Worm (Caenorhabditis elegans): ENCODE results near the gene ZK287.7.
A peak's percentile ranks its signal among the peaks of the same experiment; 100 is the strongest.

Gene ZK287.7

DNA sequence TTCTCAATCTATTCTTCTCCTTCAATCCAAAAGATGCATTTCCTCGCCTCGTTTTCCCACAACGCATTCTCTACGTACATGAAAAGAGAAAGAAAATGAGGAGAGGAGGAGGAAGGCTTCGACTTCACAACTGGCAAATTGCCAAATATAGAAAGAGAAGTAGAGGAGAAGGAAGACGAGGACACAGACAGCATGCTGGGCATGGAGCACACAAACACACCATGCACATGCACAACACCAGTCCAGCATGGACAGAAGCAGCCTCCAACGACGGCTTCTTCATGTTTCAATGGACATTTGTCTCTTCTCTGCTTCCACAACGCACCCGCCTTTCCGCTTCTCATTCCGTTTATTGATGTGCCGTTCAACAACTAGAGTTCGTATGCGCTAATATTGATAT lies 28.2 kb upstream of the ZK287.7 start (continued):
- TF ChIP-seq nhr-11 (tag; optimal IDR thresholded peaks at IDR 0.05): no peak
- TF ChIP-seq unc-39 (tag; optimal IDR thresholded peaks at IDR 0.05): no peak
- TF ChIP-seq fkh-10 (GFP tag; optimal IDR thresholded peaks at IDR 0.05): peak; percentile 3
- TF ChIP-seq nhr-48 (tag; optimal IDR thresholded peaks at IDR 0.05): no peak
- no peak for TF ChIP-seq ceh-44 (GFP tag; IDR thresholded peaks at IDR 0.05)
- no peak for TF ChIP-seq fos-1 (tag; optimal IDR thresholded peaks at IDR 0.05)
- peak in 1 of 2 experiments; percentile 34 for TF ChIP-seq lsy-2 (tag; optimal IDR thresholded peaks at IDR 0.05)
- TF ChIP-seq gei-8 (GFP tag; optimal IDR thresholded peaks at IDR 0.05): no peak
- no peak for TF ChIP-seq D1046.2 (GFP tag; IDR thresholded peaks at IDR 0.05)

DNA sequence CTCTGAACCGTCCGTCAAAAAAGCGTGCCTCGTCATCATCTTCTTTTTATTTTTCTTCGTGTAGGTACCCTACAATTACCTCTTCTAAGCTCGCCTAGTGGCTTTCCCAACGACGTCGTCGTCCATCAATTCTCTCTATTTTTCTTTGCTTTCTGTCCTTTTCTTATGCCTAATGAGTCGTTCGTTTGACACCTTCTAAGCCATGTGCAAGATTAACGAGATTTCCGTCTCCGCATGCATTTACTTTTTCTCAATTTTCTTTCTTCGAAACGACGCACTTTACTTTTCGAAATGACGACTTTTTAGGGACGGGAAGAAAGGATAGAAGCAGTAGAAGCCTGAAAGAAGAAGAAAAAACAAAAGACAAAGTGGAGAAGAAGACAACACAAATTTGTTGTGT lies 26.5 kb upstream of the ZK287.7 start, which contains the start of gene ZK287.1:
Gene ZK287.1, plus strand, starts transcription at position 301 of the 400 bp plus-strand sequence.
- TF ChIP-seq unc-62 (GFP tag; optimal IDR thresholded peaks at IDR 0.05 in 1 of 2) (peak in 1 of 2 experiments; percentile 6), unc-62 (tag; optimal IDR thresholded peaks at IDR 0.05) (no peak), zfp-3 (GFP tag; conservative IDR thresholded peaks at IDR 0.05) (no peak), dmd-8 (GFP tag; IDR thresholded peaks at IDR 0.05) (no peak)

DNA sequence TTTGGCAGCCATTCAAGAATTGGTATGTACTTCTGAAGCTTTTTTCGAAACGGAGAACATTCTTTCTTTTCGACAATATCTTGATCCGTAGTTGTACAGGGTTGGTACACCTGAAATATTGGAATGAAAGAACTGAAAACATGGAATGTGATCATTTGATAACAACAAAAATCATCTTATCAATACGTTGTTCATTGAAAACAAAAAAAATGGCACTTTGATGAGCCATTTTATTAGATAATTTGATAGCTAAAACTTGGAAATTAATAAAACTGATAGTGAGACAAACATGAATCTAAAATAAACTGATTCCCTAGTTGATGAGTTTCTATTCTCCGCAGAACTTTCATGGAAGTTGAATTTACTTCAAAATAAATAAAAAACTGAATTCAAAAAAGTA lies 20.4 kb upstream of the ZK287.7 start:
- TF ChIP-seq mdt-29 (GFP tag; IDR thresholded peaks at IDR 0.05) (no peak), dmd-9 (GFP tag; IDR thresholded peaks at IDR 0.05) (no peak), F44E2.7 (GFP tag; IDR thresholded peaks at IDR 0.05) (no peak), nhr-48 (tag; optimal IDR thresholded peaks at IDR 0.05) (no peak), pqm-1 (tag; optimal IDR thresholded peaks at IDR 0.05) (peak; percentile 30), hif-1 (tag; optimal IDR thresholded peaks at IDR 0.05) (no peak), snpc-4 (tag; optimal IDR thresholded peaks at IDR 0.05) (no peak), dve-1 (tag; optimal IDR thresholded peaks at IDR 0.05; ENCODE audit: insufficient read depth) (peak; percentile 56), gei-8 (GFP tag; optimal IDR thresholded peaks at IDR 0.05) (no peak), pha-4 (GFP tag; IDR thresholded peaks at IDR 0.05) (no peak), pha-4 (tag; optimal IDR thresholded peaks at IDR 0.05) (no peak), lin-38 (GFP tag; IDR thresholded peaks at IDR 0.05) (no peak), daf-16 (GFP tag; optimal IDR thresholded peaks at IDR 0.05) (no peak), daf-16 (tag; optimal IDR thresholded peaks at IDR 0.05) (peak; percentile 76), F37D6.2 (tag; optimal IDR thresholded peaks at IDR 0.05) (no peak), fos-1 (tag; optimal IDR thresholded peaks at IDR 0.05) (no peak), skn-1 (tag; optimal IDR thresholded peaks at IDR 0.05) (no peak), php-3 (GFP tag; IDR thresholded peaks at IDR 0.05) (peak; percentile 50)

DNA sequence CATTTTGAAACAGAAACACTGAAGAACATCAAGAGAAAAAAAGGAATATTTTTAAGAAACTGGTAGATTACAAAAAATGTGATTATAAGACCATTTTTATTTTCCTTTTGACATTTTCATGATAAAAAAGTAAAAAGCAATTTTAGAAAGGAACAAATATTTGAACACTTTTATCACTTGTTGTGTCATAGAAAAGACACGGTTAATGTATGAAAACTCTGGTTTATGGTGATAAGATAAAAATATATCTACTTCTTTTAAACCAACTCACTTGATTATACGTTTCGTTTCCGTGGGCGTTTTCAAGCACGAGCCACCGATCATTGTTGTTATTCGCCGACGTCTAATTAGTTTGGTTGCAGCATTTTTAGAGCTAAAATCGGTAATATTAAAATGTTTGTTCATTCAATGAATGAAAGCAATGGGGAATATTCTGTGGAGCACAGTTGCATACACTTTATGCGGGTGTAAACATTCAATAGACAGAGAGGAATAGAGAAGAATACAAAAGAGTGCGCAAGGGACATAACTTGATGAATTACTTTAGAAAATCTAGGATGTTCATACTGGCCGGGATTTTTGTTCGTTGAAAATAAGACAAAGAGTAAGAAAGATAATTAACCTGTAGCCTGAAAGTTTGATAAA lies 19.5 kb upstream of the ZK287.7 start, which contains the start of gene sulp-8:
Gene sulp-8, minus strand, starts transcription at position 469 of the 645 bp plus-strand sequence.
- no peak for TF ChIP-seq nhr-42 (GFP tag; IDR thresholded peaks at IDR 0.05)
- peak; percentile 30 for TF ChIP-seq nhr-28 (tag; optimal IDR thresholded peaks at IDR 0.05)
- no peak for TF ChIP-seq ceh-28 (tag; optimal IDR thresholded peaks at IDR 0.05)
- TF ChIP-seq mxl-3 (GFP tag; optimal IDR thresholded peaks at IDR 0.05): no peak
- no peak for TF ChIP-seq spr-1 (tag; optimal IDR thresholded peaks at IDR 0.05)
- peak; percentile 25 for TF ChIP-seq dve-1 (tag; optimal IDR thresholded peaks at IDR 0.05; ENCODE audit: insufficient read depth)
- TF ChIP-seq nhr-6 (tag; optimal IDR thresholded peaks at IDR 0.05): no peak
- TF ChIP-seq daf-16 (GFP tag; optimal IDR thresholded peaks at IDR 0.05): no peak
- peak; percentile 63 for TF ChIP-seq daf-16 (tag; optimal IDR thresholded peaks at IDR 0.05)

DNA sequence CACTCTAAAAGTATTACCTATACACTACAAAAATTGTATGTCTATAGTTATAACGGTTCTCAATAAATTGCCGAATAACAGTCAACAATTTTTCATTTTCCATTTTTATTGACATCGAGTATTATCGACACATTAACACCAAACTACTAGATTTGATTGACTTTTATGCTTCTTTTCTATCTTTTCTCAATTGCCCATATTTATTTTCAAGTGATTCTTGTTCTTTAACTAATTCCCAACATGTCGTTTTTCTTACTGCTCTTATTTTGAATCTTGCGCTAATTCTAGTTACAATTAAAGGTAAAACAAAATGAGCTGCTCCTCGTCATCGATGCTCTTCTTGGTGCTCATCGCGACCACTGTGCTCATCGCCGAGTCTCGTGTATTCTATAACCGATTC lies 14.9 kb upstream of the ZK287.7 start, which contains the start of gene cthd-1:
Gene cthd-1, plus strand, starts transcription at position 301 of the 400 bp plus-strand sequence.
- TF ChIP-seq F44E2.7 (GFP tag; IDR thresholded peaks at IDR 0.05): no peak
- no peak for TF ChIP-seq hmg-1.1 (GFP tag; IDR thresholded peaks at IDR 0.05)
- no peak for TF ChIP-seq unc-62 (GFP tag; optimal IDR thresholded peaks at IDR 0.05 in 1 of 2)
- TF ChIP-seq unc-62 (tag; optimal IDR thresholded peaks at IDR 0.05): no peak
- TF ChIP-seq ceh-82 (tag; optimal IDR thresholded peaks at IDR 0.05): no peak
- no peak for TF ChIP-seq gei-8 (GFP tag; optimal IDR thresholded peaks at IDR 0.05)
- TF ChIP-seq lin-29 (GFP tag; IDR thresholded peaks at IDR 0.05): no peak
- no peak for TF ChIP-seq pqm-1 (tag; optimal IDR thresholded peaks at IDR 0.05)
- TF ChIP-seq fkh-10 (GFP tag; optimal IDR thresholded peaks at IDR 0.05): no peak
- no peak for TF ChIP-seq ZK546.5 (tag; optimal IDR thresholded peaks at IDR 0.05)
- no peak for TF ChIP-seq mxl-2 (GFP tag; conservative IDR thresholded peaks at IDR 0.05)
- TF ChIP-seq Y75B8A.6 (GFP tag; IDR thresholded peaks at IDR 0.05): no peak
- no peak for TF ChIP-seq madf-9 (GFP tag; conservative IDR thresholded peaks at IDR 0.05)
- TF ChIP-seq duxl-1 (tag; optimal IDR thresholded peaks at IDR 0.05; ENCODE audit: poor library complexity): no peak
- no peak for TF ChIP-seq set-16 (GFP tag; IDR thresholded peaks at IDR 0.05)
- no peak for TF ChIP-seq tra-1 (GFP tag; IDR thresholded peaks at IDR 0.05)
